Worm (Caenorhabditis elegans) whole organism, early embryonic: ENCODE data around the gene C13A2.5.

Source experiments
- B0310.2 ChIP-seq: sonication (generic microtip); optimal IDR thresholded peaks from 2 replicates; lab custom pipeline; 2016; ENCODE audit warnings: mild to moderate bottlenecking, missing genetic modification characterization, missing compliant biosample characterization
- F13C5.2 ChIP-seq: sonication (generic microtip); optimal IDR thresholded peaks from 2 replicates; lab custom pipeline; 2017; ENCODE audit warnings: mild to moderate bottlenecking, missing genetic modification characterization, inconsistent platforms, missing compliant biosample characterization
- aly-1 ChIP-seq: sonication (generic microtip); optimal IDR thresholded peaks from 2 replicates; lab custom pipeline; 2016; ENCODE audit warnings: missing genetic modification characterization, missing compliant biosample characterization
- ama-1 ChIP-seq: fragments of 150-350 bp; optimal IDR thresholded peaks from 2 replicates; lab custom pipeline; 2014
- ceh-13 ChIP-seq: fragments of 200-800 bp; sonication (Bioruptor generic); optimal IDR thresholded peaks from 2 replicates; lab custom pipeline; 2018; ENCODE audit warnings: mild to moderate bottlenecking, missing genetic modification characterization, missing compliant biosample characterization
- ceh-36 ChIP-seq: sonication (generic microtip); optimal IDR thresholded peaks from 2 replicates; lab custom pipeline; 2016; ENCODE audit warnings: missing genetic modification characterization, inconsistent platforms, missing compliant biosample characterization
- ets-7 ChIP-seq: sonication (generic microtip); optimal IDR thresholded peaks from 2 replicates; lab custom pipeline; 2016; ENCODE audit warnings: missing genotype, missing genetic modification characterization, missing compliant biosample characterization
- flt-1 ChIP-seq: fragments of 200-800 bp; sonication (Bioruptor generic); IDR thresholded peaks from 2 replicates; pipeline ENCODE4 v1.3.6; 2022; ENCODE audit warnings: missing genetic modification characterization, missing compliant biosample characterization
- hmbx-1 ChIP-seq: sonication (generic microtip); optimal IDR thresholded peaks from 2 replicates; lab custom pipeline; 2016; ENCODE audit warnings: mild to moderate bottlenecking, missing genetic modification characterization, missing compliant biosample characterization
- hmg-4 ChIP-seq: fragments of 200-800 bp; sonication (Bioruptor generic); optimal IDR thresholded peaks from 2 replicates; lab custom pipeline; 2018; ENCODE audit warnings: mild to moderate bottlenecking, missing genetic modification characterization, missing compliant biosample characterization
- hnd-1 ChIP-seq: sonication (generic microtip); optimal IDR thresholded peaks from 2 replicates; lab custom pipeline; 2016; ENCODE audit warnings: missing genetic modification characterization, missing compliant biosample characterization
- pes-1 ChIP-seq: fragments of 200-800 bp; sonication (Bioruptor generic); IDR thresholded peaks from 2 replicates; pipeline ENCODE4 v1.3.6; 2022; ENCODE audit warnings: missing genetic modification reagents, missing genetic modification characterization, missing compliant biosample characterization
- scrt-1 ChIP-seq: fragments of 200-800 bp; sonication (Bioruptor generic); IDR thresholded peaks from 2 replicates; pipeline ENCODE4 v1.3.6; 2022; ENCODE audit warnings: missing genetic modification characterization, missing compliant biosample characterization
- sea-1 ChIP-seq: fragments of 200-800 bp; sonication (Bioruptor generic); conservative IDR thresholded peaks from 2 replicates; pipeline ENCODE4 v1.3.6; 2022; ENCODE audit warnings: missing genetic modification characterization, missing compliant biosample characterization
- tbx-11 ChIP-seq: fragments of 200-800 bp; sonication (Bioruptor generic); IDR thresholded peaks from 2 replicates; pipeline ENCODE4 v1.3.6; 2022; ENCODE audit warnings: missing genetic modification characterization, missing compliant biosample characterization
- tbx-37 ChIP-seq: fragments of 200-800 bp; sonication (Bioruptor generic); conservative IDR thresholded peaks from 2 replicates; pipeline ENCODE4 v1.3.6; 2022; ENCODE audit warnings: missing genetic modification reagents, missing genetic modification characterization, missing compliant biosample characterization
- tra-4 ChIP-seq: sonication (generic microtip); optimal IDR thresholded peaks from 2 replicates; lab custom pipeline; 2017; ENCODE audit warnings: missing genetic modification characterization, missing compliant biosample characterization

The C13A2.5 gene

DNA sequence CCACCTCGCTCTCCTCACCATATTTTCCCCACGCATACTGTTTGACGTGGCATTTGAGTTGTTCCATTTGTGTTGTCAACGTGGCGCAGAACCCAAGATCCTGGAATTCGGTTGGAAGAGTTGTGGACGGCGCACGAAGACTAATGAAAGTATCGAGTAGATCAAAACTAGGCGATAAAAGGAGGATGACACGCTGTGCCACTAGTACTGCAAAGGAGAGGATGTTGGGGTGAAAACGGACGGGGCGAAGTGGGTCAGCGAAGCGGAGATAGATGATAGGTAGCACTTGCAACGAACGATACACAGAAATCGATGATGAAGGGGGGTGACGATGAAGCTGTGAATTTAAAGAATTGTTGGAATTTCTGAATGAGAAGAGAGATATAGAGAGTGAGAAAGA, 28.6 kb upstream of the C13A2.5 start, which contains the start of gene C05C8.7:
Gene C05C8.7 (minus strand): TSS at position 100 of the 400 bp plus-strand sequence.
- no peak for TF ChIP-seq tbx-11
- TF ChIP-seq hmg-4 (GFP tag; lab: Kevin White, UChicago), result no peak
- TF ChIP-seq sea-1, result no peak
- TF ChIP-seq pes-1 (GFP tag; lab: Robert Waterston, UW), result no peak
- TF ChIP-seq ceh-36, result no peak
- TF ChIP-seq aly-1 (tag; lab: Kevin White, UChicago), result no peak
- TF ChIP-seq hmbx-1 (tag; lab: Kevin White, UChicago), result no peak
- no peak for TF ChIP-seq B0310.2 (tag; lab: Kevin White, UChicago)
- TF ChIP-seq scrt-1, result no peak
- no peak for TF ChIP-seq ceh-13
- TF ChIP-seq ama-1 (lab: Kevin White, UChicago), result no peak
- TF ChIP-seq F13C5.2 (tag; lab: Kevin White, UChicago), result no peak
- TF ChIP-seq hnd-1 (tag; lab: Kevin White, UChicago), result no peak

DNA sequence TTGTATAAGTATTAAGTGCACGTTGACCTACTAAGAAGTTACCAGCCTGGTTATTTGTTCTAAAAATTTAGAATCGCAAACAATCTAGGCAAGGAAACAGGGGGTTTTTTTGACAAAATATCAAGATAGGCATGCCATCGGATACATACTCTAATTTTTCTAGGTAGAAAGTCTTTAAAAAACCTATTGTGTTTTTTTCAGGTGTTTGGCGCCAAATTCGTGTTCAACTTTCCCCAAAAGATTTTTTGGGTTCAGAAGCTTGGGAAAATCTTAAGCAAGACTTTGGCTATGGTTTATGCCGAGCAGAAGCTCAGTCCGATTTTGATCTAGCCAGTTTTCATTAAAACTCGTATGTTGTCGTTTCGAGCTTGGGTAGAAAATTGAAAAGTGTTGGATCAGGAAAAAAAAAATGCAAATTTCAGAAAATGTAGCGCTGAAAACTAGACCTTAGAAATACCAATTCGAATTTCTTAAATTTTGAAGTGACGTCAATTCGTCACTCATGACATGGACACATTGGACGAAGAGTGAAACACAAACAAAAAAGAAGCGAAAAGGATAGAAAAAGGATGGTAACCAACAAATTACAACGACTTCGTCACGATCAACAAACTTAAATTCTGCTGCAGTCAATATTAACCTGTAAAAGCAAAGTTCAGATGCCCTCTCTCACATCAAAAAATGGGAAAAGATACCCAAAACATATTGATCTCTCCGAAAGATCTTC, 27.2 kb upstream of the C13A2.5 start:
- no peak for TF ChIP-seq sea-1
- no peak for TF ChIP-seq ceh-36
- TF ChIP-seq pes-1 (GFP tag; lab: Robert Waterston, UW), result no peak
- no peak for TF ChIP-seq ceh-13
- no peak for TF ChIP-seq hmg-4 (GFP tag; lab: Kevin White, UChicago)

DNA sequence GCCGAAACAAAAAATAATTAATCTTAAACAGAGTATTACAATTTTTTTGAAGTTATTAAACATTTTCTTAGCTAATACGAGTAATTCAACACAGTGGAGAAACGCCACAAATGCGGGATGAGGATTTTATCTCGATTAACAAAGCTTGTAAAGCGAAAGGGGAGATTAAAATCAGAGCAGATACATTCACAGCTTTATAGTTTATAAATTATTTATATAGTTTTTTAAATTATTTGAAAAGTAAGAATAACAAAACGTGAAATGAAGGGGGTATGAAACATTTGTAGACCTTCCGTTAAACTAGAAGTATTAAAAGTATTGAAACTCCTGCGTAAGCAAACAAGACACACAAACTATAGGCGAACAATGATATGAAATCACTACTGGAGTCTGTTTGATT, 20.5 kb upstream of the C13A2.5 start, which contains the start of gene C05C8.8:
Gene C05C8.8 (minus strand): TSS at position 101 of the 400 bp plus-strand sequence.
- TF ChIP-seq F13C5.2 (tag; lab: Kevin White, UChicago) (no peak), hmbx-1 (tag; lab: Kevin White, UChicago) (no peak), ceh-13 (no peak), hnd-1 (tag; lab: Kevin White, UChicago) (no peak), sea-1 (no peak), tra-4 (tag; lab: Kevin White, UChicago) (no peak), aly-1 (tag; lab: Kevin White, UChicago) (no peak), tbx-11 (no peak), ets-7 (tag; lab: Kevin White, UChicago) (no peak)

DNA sequence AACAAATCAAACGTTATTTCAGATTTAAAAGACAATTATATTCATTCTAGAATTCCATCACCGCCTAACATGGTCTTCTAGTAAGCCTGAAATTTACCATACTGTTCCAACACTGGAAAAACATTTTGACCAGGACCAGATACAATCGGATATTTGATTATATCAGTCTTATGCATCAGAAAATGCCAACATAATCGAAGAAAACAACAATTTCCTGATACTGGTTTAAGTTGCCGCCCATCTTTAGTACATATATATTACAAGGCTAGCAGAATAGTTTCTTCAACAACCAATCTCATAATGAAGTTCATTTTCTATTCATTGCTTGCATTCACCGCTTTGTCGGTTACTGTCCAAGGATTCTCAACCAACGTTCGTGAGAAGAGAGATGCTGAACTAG, 16.6 kb upstream of the C13A2.5 start, which contains the start of gene C13A2.12:
Gene C13A2.12 (plus strand): TSS at position 301 of the 400 bp plus-strand sequence.
- TF ChIP-seq scrt-1 (no peak), tra-4 (tag; lab: Kevin White, UChicago) (no peak), pes-1 (GFP tag; lab: Robert Waterston, UW) (no peak), hnd-1 (tag; lab: Kevin White, UChicago) (no peak), F13C5.2 (tag; lab: Kevin White, UChicago) (no peak), hmbx-1 (tag; lab: Kevin White, UChicago) (no peak), ets-7 (tag; lab: Kevin White, UChicago) (no peak), tbx-11 (no peak), tbx-37 (GFP tag; lab: Robert Waterston, UW) (no peak), hmg-4 (GFP tag; lab: Kevin White, UChicago) (no peak), aly-1 (tag; lab: Kevin White, UChicago) (no peak)

DNA sequence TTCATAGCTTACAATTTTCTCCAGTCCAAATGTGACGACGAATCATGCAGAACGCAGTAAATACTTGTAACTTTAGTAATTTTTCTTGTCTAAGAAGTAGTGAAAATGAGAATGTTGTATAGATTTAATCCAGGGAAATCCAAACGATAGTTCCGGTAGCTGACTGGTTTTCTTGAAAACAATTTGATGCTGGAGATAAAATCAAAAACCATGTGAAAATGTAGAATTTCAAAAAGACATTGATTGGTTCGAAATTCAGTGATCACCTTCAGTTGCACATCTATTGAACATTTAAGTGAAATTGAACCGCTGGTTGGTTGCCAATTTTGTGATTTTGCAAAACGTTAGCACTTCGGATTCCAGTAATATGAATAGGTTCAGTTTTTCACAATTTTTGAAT, 11.5 kb upstream of the C13A2.5 start, which contains the start of gene C13A2.9:
Gene C13A2.9 (minus strand): TSS at position 101 of the 400 bp plus-strand sequence.
- TF ChIP-seq B0310.2 (tag; lab: Kevin White, UChicago), result no peak

DNA sequence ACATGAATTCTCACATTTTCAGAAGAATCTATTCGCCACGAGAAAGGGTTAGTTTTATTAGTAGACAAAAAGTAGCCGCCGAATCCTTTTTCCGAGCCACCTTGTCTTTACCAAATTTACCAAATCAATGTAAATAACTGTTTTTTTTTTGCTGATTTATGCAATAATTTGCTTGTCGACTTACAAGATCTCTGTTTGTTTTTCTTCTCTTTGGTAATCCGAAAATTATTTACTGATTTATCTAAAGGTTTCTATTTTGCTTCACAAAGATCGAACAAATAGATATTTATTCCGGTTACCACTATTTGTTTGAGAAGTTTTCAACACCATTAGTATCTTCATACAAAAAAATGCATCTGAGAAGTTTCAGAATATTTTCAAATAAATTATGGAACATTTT, 9.6 kb upstream of the C13A2.5 start, which contains the start of gene C13A2.7:
Gene C13A2.7 (plus strand): TSS at position 301 of the 400 bp plus-strand sequence.
- TF ChIP-seq pes-1 (GFP tag; lab: Robert Waterston, UW) (no peak), ama-1 (lab: Kevin White, UChicago) (no peak), ceh-13 (no peak), flt-1 (GFP tag; lab: Robert Waterston, UW) (no peak), aly-1 (tag; lab: Kevin White, UChicago) (no peak), scrt-1 (no peak), hnd-1 (tag; lab: Kevin White, UChicago) (no peak), tbx-37 (GFP tag; lab: Robert Waterston, UW) (no peak), hmg-4 (GFP tag; lab: Kevin White, UChicago) (no peak), hmbx-1 (tag; lab: Kevin White, UChicago) (no peak), tbx-11 (no peak), F13C5.2 (tag; lab: Kevin White, UChicago) (no peak), ceh-36 (no peak), ets-7 (tag; lab: Kevin White, UChicago) (no peak), B0310.2 (tag; lab: Kevin White, UChicago) (no peak), sea-1 (no peak), tra-4 (tag; lab: Kevin White, UChicago) (no peak)

DNA sequence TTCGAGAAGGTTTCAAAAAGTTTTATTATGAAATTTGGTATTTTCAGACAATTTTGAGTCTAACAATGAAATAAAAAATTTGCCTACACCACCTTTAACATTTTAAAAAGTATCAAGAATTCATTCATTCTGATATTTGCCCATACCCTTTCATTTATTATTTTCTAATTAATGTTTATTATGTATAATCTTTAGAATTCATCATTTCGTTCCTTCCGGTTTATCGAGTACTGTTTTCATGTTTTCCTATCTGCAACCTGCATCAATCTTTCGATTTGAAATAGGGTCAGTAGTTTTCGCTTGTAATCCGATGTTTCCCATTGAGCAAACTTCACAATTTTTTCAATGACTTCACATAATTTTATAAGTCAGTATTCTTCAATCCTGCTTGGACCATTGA, 6.2 kb upstream of the C13A2.5 start, which contains the start of gene C13A2.6:
Gene C13A2.6 (plus strand): TSS at position 301 of the 400 bp plus-strand sequence.
- TF ChIP-seq B0310.2 (tag; lab: Kevin White, UChicago) (no peak), F13C5.2 (tag; lab: Kevin White, UChicago) (no peak), ama-1 (lab: Kevin White, UChicago) (no peak), ceh-13 (no peak), scrt-1 (no peak), tra-4 (tag; lab: Kevin White, UChicago) (no peak), aly-1 (tag; lab: Kevin White, UChicago) (no peak), ets-7 (tag; lab: Kevin White, UChicago) (no peak), hnd-1 (tag; lab: Kevin White, UChicago) (no peak), tbx-37 (GFP tag; lab: Robert Waterston, UW) (no peak), hmg-4 (GFP tag; lab: Kevin White, UChicago) (no peak), sea-1 (no peak), pes-1 (GFP tag; lab: Robert Waterston, UW) (no peak), tbx-11 (no peak)
